Worm (Caenorhabditis elegans) whole organism, mixed stage, embryonic: ENCODE data around the gene D2096.7.

Experiments used
- ceh-39 ChIP-seq: fragments of 150-350 bp; optimal IDR thresholded peaks from 2 replicates; lab custom pipeline; 2014; ENCODE audit warnings: missing biosample characterization, missing genetic modification characterization
- ceh-83 ChIP-seq: fragments of 200-800 bp; sonication (Bioruptor generic); optimal IDR thresholded peaks from 2 replicates; lab custom pipeline; 2018; ENCODE audit warnings: mild to moderate bottlenecking, missing genetic modification characterization, missing compliant biosample characterization
- ces-1 ChIP-seq: fragments of 150-350 bp; optimal IDR thresholded peaks from 2 replicates; lab custom pipeline; 2014; ENCODE audit warnings: missing biosample characterization, missing genetic modification reagents, missing genetic modification characterization
- cnd-1 ChIP-seq: fragments of 200-800 bp; sonication (Bioruptor generic); optimal IDR thresholded peaks from 2 replicates; lab custom pipeline; 2018; ENCODE audit warnings: mild to moderate bottlenecking, missing genetic modification characterization, missing compliant biosample characterization
- drap-1 ChIP-seq: fragments of 200-800 bp; sonication (Bioruptor generic); optimal IDR thresholded peaks from 3 replicates; lab custom pipeline; 2018; ENCODE audit warnings: mild to moderate bottlenecking, missing genetic modification characterization, missing compliant biosample characterization
- elt-3 ChIP-seq: fragments of 150-350 bp; optimal IDR thresholded peaks from 2 replicates; lab custom pipeline; 2014; ENCODE audit warnings: missing biosample characterization, missing genetic modification characterization
- hlh-1 ChIP-seq: fragments of 150-350 bp; optimal IDR thresholded peaks from 2 replicates; lab custom pipeline; 2014; ENCODE audit warnings: missing biosample characterization, missing genetic modification reagents, missing genetic modification characterization
- lin-13 ChIP-seq: fragments of 150-350 bp; optimal IDR thresholded peaks from 2 replicates; lab custom pipeline; 2014; ENCODE audit warnings: missing biosample characterization, missing genetic modification characterization
- lsy-2 ChIP-seq: fragments of 150-350 bp; optimal IDR thresholded peaks from 2 replicates; lab custom pipeline; 2014; ENCODE audit warnings: missing biosample characterization, missing genetic modification characterization
- mep-1 ChIP-seq: fragments of 150-350 bp; optimal IDR thresholded peaks from 2 replicates; lab custom pipeline; 2017; ENCODE audit warnings: missing biosample characterization, missing genetic modification reagents, missing genetic modification characterization, inconsistent platforms
- mls-2 ChIP-seq: sonication (generic microtip); optimal IDR thresholded peaks from 2 replicates; lab custom pipeline; 2016; ENCODE audit warnings: mild to moderate bottlenecking, missing genetic modification characterization, moderate library complexity, missing compliant biosample characterization
- nhr-2 ChIP-seq: fragments of 150-350 bp; optimal IDR thresholded peaks from 2 replicates; lab custom pipeline; 2014; ENCODE audit warnings: missing biosample characterization, missing genetic modification characterization
- nhr-237 ChIP-seq: fragments of 150-350 bp; optimal IDR thresholded peaks from 2 replicates; lab custom pipeline; 2014; ENCODE audit warnings: missing biosample characterization, missing genetic modification characterization
- nhr-28 ChIP-seq: fragments of 150-350 bp; optimal IDR thresholded peaks from 2 replicates; lab custom pipeline; 2014; ENCODE audit warnings: missing biosample characterization, missing genetic modification characterization
- nhr-76 ChIP-seq: sonication (generic microtip); optimal IDR thresholded peaks from 2 replicates; lab custom pipeline; 2017; ENCODE audit warnings: missing biosample characterization, missing genetic modification characterization
- sptf-1 ChIP-seq: sonication (generic microtip); optimal IDR thresholded peaks from 2 replicates; lab custom pipeline; 2017; ENCODE audit warnings: mild to moderate bottlenecking, missing genetic modification characterization, moderate library complexity, missing compliant biosample characterization
- tbx-8 ChIP-seq: fragments of 200-800 bp; sonication (Bioruptor generic); optimal IDR thresholded peaks from 2 replicates; lab custom pipeline; 2018; ENCODE audit warnings: mild to moderate bottlenecking, missing genetic modification characterization, moderate library complexity, missing compliant biosample characterization
- unc-39 ChIP-seq: fragments of 150-350 bp; optimal IDR thresholded peaks from 2 replicates; lab custom pipeline; 2014; ENCODE audit warnings: missing biosample characterization, missing genetic modification characterization
- unc-62 ChIP-seq: fragments of 150-350 bp; optimal IDR thresholded peaks from 2 replicates; lab custom pipeline; 2014; ENCODE audit warnings: missing biosample characterization, missing genetic modification reagents, missing genetic modification characterization
- zip-8 ChIP-seq: fragments of 150-350 bp; optimal IDR thresholded peaks from 2 replicates; lab custom pipeline; 2014; ENCODE audit warnings: missing biosample characterization, missing genetic modification characterization
- ztf-11 ChIP-seq: fragments of 150-350 bp; optimal IDR thresholded peaks from 2 replicates; lab custom pipeline; 2014; ENCODE audit warnings: missing biosample characterization, missing genetic modification characterization

D2096.7 gene

ce11 chrIV:8333988-8334863 is 43.2 kb downstream of the D2096.7 start, which contains the start of gene his-32 (continued):
- TF ChIP-seq ceh-83 (GFP tag; lab: Kevin White, UChicago) (peak; percentile 76), mls-2 (peak; percentile 61), nhr-28 (tag; lab: Kevin White, UChicago) (no peak), lsy-2 (peak; percentile 78), sptf-1 (tag; lab: Kevin White, UChicago) (peak; percentile 70), zip-8 (tag; lab: Kevin White, UChicago) (no peak)

- TF ChIP-seq ces-1 (no peak), unc-62 (GFP tag; lab: Kevin White, UChicago) (no peak), ceh-39 (tag; lab: Kevin White, UChicago) (no peak), nhr-237 (no peak), ztf-11 (tag; lab: Kevin White, UChicago) (no peak), lin-13 (tag; lab: Kevin White, UChicago) (no peak), mep-1 (no peak)
- TF ChIP-seq, all 35 proteins: peak for 0
Measured at ce11 chrIV:8333954-8333987, 43.7 kb downstream of the D2096.7 start, which contains the start of gene his-31. Gene his-31 (minus strand): TSS chrIV:8333983.

ce11 chrIV:8333554-8333953 is 43.9 kb downstream of the D2096.7 start:
- TF ChIP-seq nhr-2 (tag; lab: Kevin White, UChicago) (no peak), elt-3 (tag; lab: Kevin White, UChicago) (no peak), ceh-39 (tag; lab: Kevin White, UChicago) (no peak), ceh-83 (GFP tag; lab: Kevin White, UChicago) (no peak)

- TF ChIP-seq ces-1 (no peak), drap-1 (GFP tag; lab: Kevin White, UChicago) (no peak)
- TF ChIP-seq, all 35 proteins: peak for 0
Measured at ce11 chrIV:8333034-8333433, 44.4 kb downstream of the D2096.7 start.

ce11 chrIV:8332526-8332925 is 44.9 kb downstream of the D2096.7 start, which contains the start of gene lys-10:
Gene lys-10 (plus strand): TSS chrIV:8332826.
- no peak for TF ChIP-seq drap-1 (GFP tag; lab: Kevin White, UChicago)

- TF ChIP-seq cnd-1 (tag; lab: Kevin White, UChicago) (no peak), unc-39 (tag; lab: Kevin White, UChicago) (no peak), mls-2 (no peak), nhr-76 (tag; lab: Kevin White, UChicago) (no peak), tbx-8 (GFP tag; lab: Kevin White, UChicago) (no peak), hlh-1 (tag; lab: Kevin White, UChicago) (no peak)
Measured at ce11 chrIV:8328913-8329312, 48.5 kb downstream of the D2096.7 start, which contains the start of gene F35H10.2. Gene F35H10.2 (plus strand): TSS chrIV:8329213.
